Worm (Caenorhabditis elegans) whole organism, L4/young adult: ENCODE results near the gene asp-18.

Source experiments
- W03F9.2 ChIP-seq: fragments of 150-350 bp; optimal IDR thresholded peaks from 2 replicates; lab custom pipeline; 2014; ENCODE audit warnings: missing biosample characterization, missing genetic modification characterization
- him-1 ChIP-seq: sonication (generic microtip); optimal IDR thresholded peaks from 2 replicates; lab custom pipeline; 2016; ENCODE audit warnings: missing genotype, missing genetic modification reagents, missing genetic modification characterization, missing compliant biosample characterization

- TF ChIP-seq W03F9.2: no peak
- TF ChIP-seq him-1 (tag; lab: Kevin White, UChicago): no peak
Observed at ce11 chrV:18770623-18771022, 39.1 kb upstream of the asp-18 start, which contains the start of gene clec-255.
